Worm (Caenorhabditis elegans) whole organism, midembryonic: ENCODE measurements around the gene mig-22.
A peak's percentile ranks its signal among the peaks of the same experiment; 100 is the strongest.

Experiments used
- T22C8.4 ChIP-seq: fragments of 200-800 bp; sonication (Bioruptor generic); IDR thresholded peaks from 2 replicates; pipeline ENCODE4 v1.3.6; 2022; ENCODE audit warnings: missing genetic modification characterization, missing compliant biosample characterization
- cog-1 ChIP-seq: sonication (generic microtip); optimal IDR thresholded peaks from 2 replicates; lab custom pipeline; 2016; ENCODE audit warnings: missing genetic modification characterization, missing compliant biosample characterization
- flt-1 ChIP-seq: fragments of 200-800 bp; sonication (Bioruptor generic); IDR thresholded peaks from 2 replicates; pipeline ENCODE4 v1.3.6; 2022; ENCODE audit warnings: missing genetic modification characterization, missing compliant biosample characterization
- klf-2 ChIP-seq: fragments of 200-800 bp; sonication (Bioruptor generic); conservative IDR thresholded peaks from 2 replicates; pipeline ENCODE4 v1.3.6; 2022; ENCODE audit warnings: missing genetic modification reagents, missing genetic modification characterization, missing compliant biosample characterization
- med-1 ChIP-seq: sonication (generic microtip); optimal IDR thresholded peaks from 2 replicates; lab custom pipeline; 2017; ENCODE audit warnings: missing genetic modification characterization, mild to moderate bottlenecking, missing compliant biosample characterization, antibody characterized with exemption, missing genetic modification reagents; ENCODE audit not compliant: insufficient read depth
- ref-1 ChIP-seq: fragments of 200-800 bp; sonication (Bioruptor generic); conservative IDR thresholded peaks from 2 replicates; pipeline ENCODE4 v1.3.6; 2022; ENCODE audit warnings: missing genetic modification reagents, missing genetic modification characterization, missing compliant biosample characterization
- tab-1 ChIP-seq: fragments of 200-800 bp; sonication (Bioruptor generic); IDR thresholded peaks from 2 replicates; pipeline ENCODE4 v1.3.6; 2022; ENCODE audit warnings: missing genetic modification characterization, missing compliant biosample characterization
- ztf-23 ChIP-seq: fragments of 200-800 bp; sonication (Bioruptor generic); IDR thresholded peaks from 2 replicates; pipeline ENCODE4 v1.3.6; 2022; ENCODE audit warnings: missing genetic modification reagents, missing genetic modification characterization, missing compliant biosample characterization
- ztf-29 ChIP-seq: fragments of 200-800 bp; sonication (Bioruptor generic); IDR thresholded peaks from 2 replicates; pipeline ENCODE4 v1.3.6; 2022; ENCODE audit warnings: missing genetic modification reagents, missing genetic modification characterization, missing compliant biosample characterization

The mig-22 gene

ce11 chrIII:8767292-8767829, at the start of gene mig-22:
Gene mig-22, minus strand, starts transcription at chrIII:8767342.
- TF ChIP-seq tab-1 (GFP tag; lab: Robert Waterston, UW) (no peak), T22C8.4 (GFP tag; lab: Robert Waterston, UW) (no peak), flt-1 (GFP tag; lab: Robert Waterston, UW) (no peak), med-1 (GFP tag; lab: Kevin White, UChicago) (no peak), ztf-23 (GFP tag; lab: Robert Waterston, UW) (no peak), ref-1 (no peak), klf-2 (GFP tag; lab: Robert Waterston, UW) (no peak), cog-1 (tag; lab: Kevin White, UChicago) (no peak), ztf-29 (GFP tag; lab: Robert Waterston, UW) (no peak)

ce11 chrIII:8815699-8816098, 48.6 kb upstream of the mig-22 start:
- TF ChIP-seq T22C8.4 (GFP tag; lab: Robert Waterston, UW) (no peak), klf-2 (GFP tag; lab: Robert Waterston, UW) (no peak), ztf-29 (GFP tag; lab: Robert Waterston, UW) (no peak), ref-1 (no peak), flt-1 (GFP tag; lab: Robert Waterston, UW) (no peak), cog-1 (tag; lab: Kevin White, UChicago) (no peak)

- TF ChIP-seq ref-1 (no peak), flt-1 (GFP tag; lab: Robert Waterston, UW) (no peak), klf-2 (GFP tag; lab: Robert Waterston, UW) (no peak), ztf-29 (GFP tag; lab: Robert Waterston, UW) (no peak), ztf-23 (GFP tag; lab: Robert Waterston, UW) (no peak), cog-1 (tag; lab: Kevin White, UChicago) (no peak), med-1 (GFP tag; lab: Kevin White, UChicago) (no peak), tab-1 (GFP tag; lab: Robert Waterston, UW) (no peak), T22C8.4 (GFP tag; lab: Robert Waterston, UW) (no peak)
These were observed 44.0 kb upstream of the mig-22 start for ce11 chrIII:8811111-8811510.

ce11 chrIII:8809245-8809971, 42.3 kb upstream of the mig-22 start, which contains the start of gene prx-19:
Gene prx-19, minus strand, starts transcription at chrIII:8809295.
- TF ChIP-seq cog-1 (tag; lab: Kevin White, UChicago) (peak; percentile 45), ztf-23 (GFP tag; lab: Robert Waterston, UW) (no peak)

- no peak for TF ChIP-seq cog-1 (tag; lab: Kevin White, UChicago)
- no peak for TF ChIP-seq tab-1 (GFP tag; lab: Robert Waterston, UW)
- TF ChIP-seq ref-1, result no peak
- no peak for TF ChIP-seq T22C8.4 (GFP tag; lab: Robert Waterston, UW)
- no peak for TF ChIP-seq flt-1 (GFP tag; lab: Robert Waterston, UW)
- TF ChIP-seq klf-2 (GFP tag; lab: Robert Waterston, UW), result no peak
- no peak for TF ChIP-seq ztf-29 (GFP tag; lab: Robert Waterston, UW)
- TF ChIP-seq ztf-23 (GFP tag; lab: Robert Waterston, UW), result no peak
These were observed 40.1 kb upstream of the mig-22 start, which contains the start of gene F54F2.7 for ce11 chrIII:8807246-8807645. Gene F54F2.7, minus strand, starts transcription at chrIII:8807346.

- TF ChIP-seq T22C8.4 (GFP tag; lab: Robert Waterston, UW) (no peak), cog-1 (tag; lab: Kevin White, UChicago) (no peak), ztf-23 (GFP tag; lab: Robert Waterston, UW) (no peak), klf-2 (GFP tag; lab: Robert Waterston, UW) (no peak), ztf-29 (GFP tag; lab: Robert Waterston, UW) (no peak), ref-1 (no peak), flt-1 (GFP tag; lab: Robert Waterston, UW) (no peak), tab-1 (GFP tag; lab: Robert Waterston, UW) (no peak), med-1 (GFP tag; lab: Kevin White, UChicago) (no peak)
These were observed 38.7 kb upstream of the mig-22 start for ce11 chrIII:8805815-8806214.

ce11 chrIII:8801864-8802818, 35.0 kb upstream of the mig-22 start:
- TF ChIP-seq klf-2 (GFP tag; lab: Robert Waterston, UW), result no peak
- TF ChIP-seq tab-1 (GFP tag; lab: Robert Waterston, UW), result no peak
- TF ChIP-seq cog-1 (tag; lab: Kevin White, UChicago), result peak; percentile 98
- TF ChIP-seq flt-1 (GFP tag; lab: Robert Waterston, UW), result peak; percentile 78
- TF ChIP-seq ztf-29 (GFP tag; lab: Robert Waterston, UW), result peak; percentile 71

ce11 chrIII:8801352-8801863, 34.3 kb upstream of the mig-22 start:
- no peak for TF ChIP-seq tab-1 (GFP tag; lab: Robert Waterston, UW)
- no peak for TF ChIP-seq ref-1
- no peak for TF ChIP-seq ztf-29 (GFP tag; lab: Robert Waterston, UW)
- TF ChIP-seq klf-2 (GFP tag; lab: Robert Waterston, UW), result no peak
- no peak for TF ChIP-seq cog-1 (tag; lab: Kevin White, UChicago)
- 0 out of 2 replicates have a peak, but pooled peaks have one; percentile 46 for TF ChIP-seq ztf-23 (GFP tag; lab: Robert Waterston, UW)

- TF ChIP-seq med-1 (GFP tag; lab: Kevin White, UChicago) (no peak), ref-1 (no peak), ztf-23 (GFP tag; lab: Robert Waterston, UW) (no peak), klf-2 (GFP tag; lab: Robert Waterston, UW) (no peak), flt-1 (GFP tag; lab: Robert Waterston, UW) (no peak), cog-1 (tag; lab: Kevin White, UChicago) (no peak), ztf-29 (GFP tag; lab: Robert Waterston, UW) (no peak), tab-1 (GFP tag; lab: Robert Waterston, UW) (no peak), T22C8.4 (GFP tag; lab: Robert Waterston, UW) (no peak)
These were observed 33.6 kb upstream of the mig-22 start for ce11 chrIII:8800796-8801083.
